Worm (Caenorhabditis elegans) whole organism, L1 larva: ENCODE data around the gene rrc-1.

Source experiments
- ama-1 ChIP-seq: fragments of 150-350 bp; optimal IDR thresholded peaks from 2 replicates; lab custom pipeline; 2014
- egl-27 ChIP-seq, 2 experiments: fragments of 150-350 bp in 1 of 2; sonication (generic microtip); optimal IDR thresholded peaks; 3 replicates each; lab custom pipeline; 2017 to 2018; ENCODE audit warnings: missing biosample characterization in 2 of 2, missing genetic modification characterization in 2 of 2, missing genetic modification reagents in 2 of 2
- elt-3 ChIP-seq, 6 experiments: fragments of 150-350 bp in 1 of 6; sonication (generic microtip); optimal IDR thresholded peaks; 2 replicates each; lab custom pipeline; 2017 to 2018; ENCODE audit warnings: missing biosample characterization in 6 of 6, missing genetic modification characterization in 6 of 6, inconsistent platforms in 1 of 6
- fos-1 ChIP-seq: fragments of 150-350 bp; optimal IDR thresholded peaks from 2 replicates; lab custom pipeline; 2014; ENCODE audit warnings: missing biosample characterization, missing genetic modification characterization
- lin-13 ChIP-seq: fragments of 150-350 bp; optimal IDR thresholded peaks from 2 replicates; lab custom pipeline; 2014; ENCODE audit warnings: missing biosample characterization, missing genetic modification reagents, missing genetic modification characterization
- mdl-1 ChIP-seq, 2 experiments: fragments of 150-350 bp; optimal IDR thresholded peaks; 2 replicates each; lab custom pipeline; 2014 to 2017; ENCODE audit warnings: missing biosample characterization in 2 of 2, missing genetic modification characterization in 2 of 2, inconsistent platforms in 1 of 2
- nhr-76 ChIP-seq: sonication (generic microtip); optimal IDR thresholded peaks from 2 replicates; lab custom pipeline; 2017; ENCODE audit warnings: missing biosample characterization, missing genetic modification characterization
- pag-3 ChIP-seq: sonication (generic microtip); optimal IDR thresholded peaks from 2 replicates; lab custom pipeline; 2017; ENCODE audit warnings: missing genetic modification characterization, mild to moderate bottlenecking, missing compliant biosample characterization, antibody characterized with exemption, borderline replicate concordance; ENCODE audit not compliant: insufficient read depth
- snpc-4 ChIP-seq: fragments of 150-350 bp; optimal IDR thresholded peaks from 2 replicates; lab custom pipeline; 2014; ENCODE audit warnings: missing biosample characterization, missing genetic modification characterization
- unc-62 ChIP-seq: fragments of 150-350 bp; optimal IDR thresholded peaks from 2 replicates; lab custom pipeline; 2014; ENCODE audit warnings: missing biosample characterization, missing genetic modification reagents, missing genetic modification characterization
- ztf-11 ChIP-seq, 2 experiments: sonication (generic microtip); optimal IDR thresholded peaks; 2 replicates each; lab custom pipeline; 2016 to 2017; ENCODE audit warnings: missing genetic modification characterization in 2 of 2, missing biosample characterization in 1 of 2, missing compliant biosample characterization in 1 of 2

DNA sequence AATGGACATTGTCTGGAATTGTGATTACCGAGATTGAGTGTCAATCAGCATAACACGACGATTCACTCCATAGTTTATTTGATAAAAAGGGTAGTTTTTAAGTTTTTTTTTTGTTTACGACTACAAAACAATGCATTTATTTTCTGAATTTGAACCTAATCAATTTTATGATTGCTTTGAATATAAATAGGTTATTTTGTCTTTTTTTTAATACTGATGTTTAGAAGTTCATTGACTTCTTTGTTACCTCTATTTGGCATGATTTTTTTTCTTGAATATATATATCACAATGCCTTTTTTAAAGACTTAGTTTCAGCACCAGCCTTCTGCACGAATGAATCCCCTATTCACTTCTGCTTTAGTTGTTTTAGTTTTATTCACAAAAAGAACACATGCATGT, 38.4 kb upstream of the rrc-1 start, which contains the start of gene R07B1.13:
- TF ChIP-seq unc-62 (GFP tag; lab: Kevin White, UChicago) (no peak), snpc-4 (no peak), fos-1 (tag; lab: Kevin White, UChicago) (no peak), mdl-1 (tag; optimal IDR thresholded peaks at IDR 0.05; lab: Kevin White, UChicago) (no peak), lin-13 (no peak), nhr-76 (no peak), pag-3 (tag; lab: Kevin White, UChicago) (no peak), elt-3 (tag; optimal IDR thresholded peaks at IDR 0.05; lab: Kevin White, UChicago) (no peak), ama-1 (lab: Kevin White, UChicago) (no peak), ztf-11 (tag; optimal IDR thresholded peaks at IDR 0.05; lab: Kevin White, UChicago) (no peak), egl-27 (tag; optimal IDR thresholded peaks at IDR 0.05; lab: Kevin White, UChicago) (no peak)
